Worm (Caenorhabditis elegans): ENCODE data around the gene zim-1.

- TF ChIP-seq cog-1 (tag; optimal IDR thresholded peaks at IDR 0.05), result no peak
- TF ChIP-seq ref-1 (GFP tag; conservative IDR thresholded peaks at IDR 0.05), result no peak
These were observed 39.3 kb upstream of the zim-1 start for ce11 chrIV:10507586-10507985.

Data from whole organism, midembryonic.